Worm (Caenorhabditis elegans) whole organism, L4 larva: Measurements from ENCODE around the gene F46F5.8.
A peak's percentile ranks its signal among the peaks of the same experiment; 100 is the strongest.

Experiments used
- F37D6.2 ChIP-seq: sonication (generic microtip); optimal IDR thresholded peaks from 2 replicates; lab custom pipeline; 2016; ENCODE audit warnings: mild to moderate bottlenecking, missing genetic modification characterization, missing compliant biosample characterization
- aha-1 ChIP-seq: fragments of 150-350 bp; peaks from one replicate; lab custom pipeline; 2014; ENCODE audit warnings: missing biosample characterization, missing genetic modification characterization
- fkh-10 ChIP-seq: fragments of 150-350 bp; optimal IDR thresholded peaks from 2 replicates; lab custom pipeline; 2014; ENCODE audit warnings: missing biosample characterization, missing genetic modification reagents, missing genetic modification characterization
- zfp-3 ChIP-seq: fragments of 200-800 bp; sonication (Bioruptor generic); conservative IDR thresholded peaks from 2 replicates; pipeline ENCODE4 v1.3.6; 2022; ENCODE audit warnings: missing genetic modification reagents, missing genetic modification characterization, missing compliant biosample characterization

F46F5.8 gene

DNA sequence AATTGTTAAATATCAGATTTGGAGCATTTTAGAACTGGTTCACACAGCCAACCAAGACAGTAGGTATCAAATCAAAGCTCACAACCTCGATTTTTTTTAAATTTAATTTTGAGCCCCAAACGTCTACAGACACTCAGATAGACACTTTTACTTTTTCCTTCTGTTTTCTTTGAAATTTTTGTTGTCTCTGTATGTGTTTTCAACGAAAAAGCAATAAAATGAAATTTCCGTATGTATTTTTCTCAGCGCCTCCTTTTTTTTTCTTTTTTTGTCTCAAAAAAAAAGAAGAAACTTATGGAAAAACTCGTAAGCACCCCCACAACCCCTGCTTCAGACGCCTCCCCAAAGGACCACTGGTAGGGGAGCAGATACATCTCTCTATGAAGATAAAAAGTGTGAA is 47.6 kb downstream of the F46F5.8 start:
- TF ChIP-seq zfp-3 (no peak), F37D6.2 (tag; lab: Kevin White, UChicago) (no peak), aha-1 (tag; lab: Kevin White, UChicago) (no peak), fkh-10 (peak; percentile 81)
